Fruit fly (Drosophila melanogaster): ENCODE data around the gene CG32266.

The CG32266 gene

dm6 chr3L:3809943-3810342 is 19.3 kb downstream of the CG32266 start, which contains the start of gene CG32262 (continued):
- TF ChIP-seq Opbp (GFP tag; IDR thresholded peaks at IDR 0.05; ENCODE audit: partially characterized antibody) (peak; percentile 54; the same call in 2 of the 3 replicates), sna (GFP tag; IDR thresholded peaks at IDR 0.05; ENCODE audit: partially characterized antibody) (peak; percentile 71), Atf3 (GFP tag; optimal IDR thresholded peaks at IDR 0.05) (no peak), Hsf (GFP tag; optimal IDR thresholded peaks at IDR 0.05) (no peak), rib (GFP tag; IDR thresholded peaks at IDR 0.05) (no peak), CTCF (GFP tag; optimal IDR thresholded peaks at IDR 0.05) (no peak), CG3726 (GFP tag; IDR thresholded peaks at IDR 0.05) (no peak), stc (GFP tag; IDR thresholded peaks at IDR 0.05) (no peak), Scr (GFP tag; IDR thresholded peaks at IDR 0.05; ENCODE audit: partially characterized antibody) (peak; percentile 61), CG13775 (GFP tag; optimal IDR thresholded peaks at IDR 0.05) (no peak), Aef1 (GFP tag; IDR thresholded peaks at IDR 0.05) (no peak), CG14667 (GFP tag; IDR thresholded peaks at IDR 0.05) (no peak), CG10147 (GFP tag; optimal IDR thresholded peaks at IDR 0.05) (peak; percentile 17), CrebB (tag; optimal IDR thresholded peaks at IDR 0.05) (peak; percentile 1), wor (GFP tag; IDR thresholded peaks at IDR 0.05) (no peak), Ets65A (GFP tag) (no peak), Max (GFP tag; optimal IDR thresholded peaks at IDR 0.05) (no peak), ase (GFP tag; IDR thresholded peaks at IDR 0.05) (no peak), amos (GFP tag; IDR thresholded peaks at IDR 0.05; ENCODE audit: partially characterized antibody) (peak; percentile 55; the same call in 1 of the 2 replicates), unc-4 (GFP tag; IDR thresholded peaks at IDR 0.05; ENCODE audit: partially characterized antibody) (peak; percentile 65), CG10274 (GFP tag; optimal IDR thresholded peaks at IDR 0.05) (no peak), Hr39 (optimal IDR thresholded peaks at IDR 0.05) (no peak), CG1603 (tag; optimal IDR thresholded peaks at IDR 0.05) (peak; percentile 29), zen2 (GFP tag; IDR thresholded peaks at IDR 0.05; ENCODE audit: partially characterized antibody) (peak; percentile 44; the same call in 2 of the 3 replicates), CG14860 (GFP tag; IDR thresholded peaks at IDR 0.05; ENCODE audit: partially characterized antibody) (peak; percentile 54; the same call in 2 of the 3 replicates), danr (GFP tag; IDR thresholded peaks at IDR 0.05) (no peak), Drgx (GFP tag; IDR thresholded peaks at IDR 0.05) (no peak), ap (GFP tag; IDR thresholded peaks at IDR 0.05) (no peak), CG7556 (GFP tag; optimal IDR thresholded peaks at IDR 0.05) (no peak), CG7372 (GFP tag; IDR thresholded peaks at IDR 0.05) (no peak), Stat92E (GFP tag; optimal IDR thresholded peaks at IDR 0.05) (peak in 1 of 3 experiments; percentile 35), CG13123 (GFP tag; optimal IDR thresholded peaks at IDR 0.05) (no peak), mirr (GFP tag; optimal IDR thresholded peaks at IDR 0.05) (peak; percentile 5), dm (GFP tag; optimal IDR thresholded peaks at IDR 0.05) (no peak), Sox100B (GFP tag; optimal IDR thresholded peaks at IDR 0.05) (no peak), CG10654 (GFP tag; optimal IDR thresholded peaks at IDR 0.05) (no peak), CG11695 (GFP tag; IDR thresholded peaks at IDR 0.05) (no peak), Fer3 (tag; optimal IDR thresholded peaks at IDR 0.05) (no peak), CG1602 (GFP tag; optimal IDR thresholded peaks at IDR 0.05) (no peak), CG6689 (GFP tag; IDR thresholded peaks at IDR 0.05) (no peak), slp2 (GFP tag; optimal IDR thresholded peaks at IDR 0.05) (no peak), ham (GFP tag; IDR thresholded peaks at IDR 0.05) (no peak), Antp (GFP tag; optimal IDR thresholded peaks at IDR 0.05) (no peak), CG12769 (tag; optimal IDR thresholded peaks at IDR 0.05) (peak; percentile 16), ken (GFP tag; IDR thresholded peaks at IDR 0.05) (no peak), CG34376 (GFP tag; optimal IDR thresholded peaks at IDR 0.05) (peak; percentile 9), CG10959 (GFP tag; IDR thresholded peaks at IDR 0.05) (no peak), CG12219 (GFP tag; optimal IDR thresholded peaks at IDR 0.05) (no peak), Deaf1 (tag; optimal IDR thresholded peaks at IDR 0.05) (peak; percentile 58), stwl (tag; optimal IDR thresholded peaks at IDR 0.05) (peak; percentile 85), tll (GFP tag; optimal IDR thresholded peaks at IDR 0.05) (no peak), CG15073 (GFP tag; optimal IDR thresholded peaks at IDR 0.05) (no peak)

Data from whole organism, embryonic.